Fruit fly (Drosophila melanogaster) whole organism, adult: Measurements from ENCODE around the gene bap.

ENCODE experiments used
- CG11617 ChIP-seq: fragments of 200-800 bp; sonication (Bioruptor generic); optimal IDR thresholded peaks from 2 replicates; lab custom pipeline; 2017; ENCODE audit warnings: mild to moderate bottlenecking, missing biosample characterization, missing genetic modification reagents, missing genetic modification characterization
- CG12768 ChIP-seq: fragments of 200-800 bp; sonication (Bioruptor generic); optimal IDR thresholded peaks from 2 replicates; lab custom pipeline; 2017; ENCODE audit warnings: missing biosample characterization, missing genetic modification characterization, mild to moderate bottlenecking, moderate library complexity, missing genetic modification reagents
- CG1620 ChIP-seq: fragments of 200-800 bp; sonication (Bioruptor generic); optimal IDR thresholded peaks from 2 replicates; lab custom pipeline; 2016; ENCODE audit warnings: missing biosample characterization, missing genetic modification characterization
- CG33017 ChIP-seq: fragments of 200-800 bp; sonication (Bioruptor generic); optimal IDR thresholded peaks from 2 replicates; lab custom pipeline; 2018; ENCODE audit warnings: missing biosample characterization, mild to moderate bottlenecking, missing genetic modification characterization, moderate library complexity
- Hr96 ChIP-seq: fragments of 200-800 bp; sonication (Bioruptor generic); optimal IDR thresholded peaks from 2 replicates; lab custom pipeline; 2016; ENCODE audit warnings: missing biosample characterization, missing genetic modification characterization
- bab1 ChIP-seq: fragments of 200-800 bp; sonication (Bioruptor generic); optimal IDR thresholded peaks from 3 replicates; lab custom pipeline; 2019; ENCODE audit warnings: missing biosample characterization, mild to moderate bottlenecking, missing genetic modification characterization, moderate library complexity
- kay ChIP-seq: fragments of 200-800 bp; sonication (Bioruptor generic); peaks from one replicate; lab custom pipeline; 2016; ENCODE audit warnings: missing biosample characterization, missing genetic modification characterization, borderline replicate concordance
- ovo ChIP-seq: fragments of 200-800 bp; sonication (Bioruptor generic); optimal IDR thresholded peaks from 2 replicates; lab custom pipeline; 2016; ENCODE audit warnings: missing biosample characterization, missing genetic modification characterization
- pad ChIP-seq: fragments of 200-800 bp; sonication (Bioruptor generic); optimal IDR thresholded peaks from 3 replicates; lab custom pipeline; 2017; ENCODE audit warnings: missing biosample characterization, missing genetic modification characterization, mild to moderate bottlenecking, moderate library complexity, missing genetic modification reagents

dm6 chr3R:21345011-21345410, 43.7 kb upstream of the bap start:
- TF ChIP-seq kay (GFP tag; lab: Kevin White, UChicago) (no peak), CG1620 (GFP tag; lab: Kevin White, UChicago) (no peak), pad (GFP tag; lab: Kevin White, UChicago) (no peak), CG33017 (tag; lab: Kevin White, UChicago) (no peak), bab1 (GFP tag; lab: Kevin White, UChicago) (no peak), ovo (GFP tag; lab: Kevin White, UChicago) (no peak), CG12768 (GFP tag; lab: Kevin White, UChicago) (no peak), Hr96 (GFP tag; lab: Kevin White, UChicago) (no peak), CG11617 (GFP tag; lab: Kevin White, UChicago) (no peak)
